Worm (Caenorhabditis elegans) whole organism, young adult: ENCODE data around the gene F35A5.8.

ENCODE experiments used
- Y56A3A.18 ChIP-seq: fragments of 200-800 bp; sonication (Bioruptor generic); IDR thresholded peaks from 2 replicates; pipeline ENCODE4 v1.3.6; 2022; ENCODE audit warnings: missing genetic modification reagents, missing genetic modification characterization, missing compliant biosample characterization
- ccch-3 ChIP-seq: fragments of 200-800 bp; sonication (Bioruptor generic); optimal IDR thresholded peaks from 2 replicates; lab custom pipeline; 2018; ENCODE audit warnings: mild to moderate bottlenecking, missing genetic modification characterization, missing compliant biosample characterization
- dpl-1 ChIP-seq: fragments of 150-350 bp; optimal IDR thresholded peaks from 2 replicates; lab custom pipeline; 2014; ENCODE audit warnings: missing biosample characterization, missing genetic modification reagents, missing genetic modification characterization
- madf-10 ChIP-seq: sonication (generic microtip); optimal IDR thresholded peaks from 2 replicates; lab custom pipeline; 2016; ENCODE audit warnings: mild to moderate bottlenecking, missing genetic modification characterization, missing compliant biosample characterization
- snpc-3.4 ChIP-seq: sonication (generic microtip); optimal IDR thresholded peaks from 2 replicates; lab custom pipeline; 2017; ENCODE audit warnings: missing genetic modification characterization, mild to moderate bottlenecking, missing compliant biosample characterization, antibody characterized with exemption, moderate library complexity, missing genotype, missing genetic modification reagents
- unc-62 ChIP-seq: fragments of 150-350 bp; optimal IDR thresholded peaks from 2 replicates; lab custom pipeline; 2014; ENCODE audit warnings: missing biosample characterization, missing genetic modification reagents, missing genetic modification characterization

DNA sequence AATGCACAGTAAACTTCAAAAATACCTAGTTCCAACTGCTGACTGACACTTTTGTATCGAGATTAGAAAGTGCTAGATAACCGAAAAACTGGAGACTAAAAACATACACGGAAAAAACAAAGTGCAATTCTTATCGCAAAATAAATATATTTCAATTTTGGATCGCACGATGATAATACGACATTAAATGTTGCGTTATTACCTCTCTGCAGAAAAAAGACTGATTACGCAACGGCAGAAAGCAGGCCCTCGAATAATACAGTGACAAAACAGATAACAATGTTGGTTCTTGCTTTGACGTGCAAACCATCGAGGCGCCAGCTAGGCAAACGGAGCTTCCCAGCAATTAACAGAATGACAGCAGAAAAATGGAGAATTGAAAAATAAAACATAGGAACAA, 20.6 kb upstream of the F35A5.8 start:
- TF ChIP-seq unc-62 (GFP tag; lab: Kevin White, UChicago) (peak; percentile 32), snpc-3.4 (tag; lab: Kevin White, UChicago) (no peak), ccch-3 (no peak), dpl-1 (GFP tag; lab: Kevin White, UChicago) (no peak), Y56A3A.18 (GFP tag; lab: Robert Waterston, UW) (no peak), madf-10 (tag; lab: Kevin White, UChicago) (peak; percentile 34)
